Worm (Caenorhabditis elegans) whole organism, late embryonic: ENCODE data around the gene F59A6.13.

Experiments used
- C08G9.2 ChIP-seq: sonication (generic microtip); optimal IDR thresholded peaks from 2 replicates; lab custom pipeline; 2016; ENCODE audit warnings: mild to moderate bottlenecking, missing genetic modification characterization, moderate library complexity, missing compliant biosample characterization
- K02D7.2 ChIP-seq: sonication (generic microtip); optimal IDR thresholded peaks from 2 replicates; lab custom pipeline; 2017; ENCODE audit warnings: mild to moderate bottlenecking, missing genetic modification characterization, missing compliant biosample characterization
- K09A11.1 ChIP-seq: sonication (generic microtip); optimal IDR thresholded peaks from 2 replicates; lab custom pipeline; 2017; ENCODE audit warnings: antibody characterized with exemption, mild to moderate bottlenecking, missing genetic modification characterization, missing compliant biosample characterization; ENCODE audit not compliant: insufficient read depth
- T23F11.4 ChIP-seq: fragments of 200-800 bp; sonication (Bioruptor generic); optimal IDR thresholded peaks from 2 replicates; lab custom pipeline; 2018; ENCODE audit warnings: mild to moderate bottlenecking, missing genetic modification characterization, missing compliant biosample characterization
- Y22D7AL.16 ChIP-seq: sonication (generic microtip); optimal IDR thresholded peaks from 2 replicates; lab custom pipeline; 2016; ENCODE audit warnings: missing genetic modification characterization, missing compliant biosample characterization
- ceh-19 ChIP-seq: fragments of 200-800 bp; sonication (Bioruptor generic); optimal IDR thresholded peaks from 2 replicates; lab custom pipeline; 2018; ENCODE audit warnings: mild to moderate bottlenecking, missing genetic modification characterization, missing compliant biosample characterization
- ceh-22 ChIP-seq: sonication (generic microtip); optimal IDR thresholded peaks from 2 replicates; lab custom pipeline; 2017; ENCODE audit warnings: missing biosample characterization, missing genetic modification characterization
- ceh-31 ChIP-seq: sonication (generic microtip); optimal IDR thresholded peaks from 2 replicates; lab custom pipeline; 2016; ENCODE audit warnings: missing genetic modification characterization, missing compliant biosample characterization
- ceh-34 ChIP-seq: sonication (generic microtip); optimal IDR thresholded peaks from 2 replicates; lab custom pipeline; 2016; ENCODE audit warnings: mild to moderate bottlenecking, missing genetic modification characterization, missing compliant biosample characterization
- ceh-45 ChIP-seq: fragments of 200-800 bp; sonication (Bioruptor generic); IDR thresholded peaks from 2 replicates; pipeline ENCODE4 v1.3.6; 2022; ENCODE audit warnings: missing genetic modification reagents, missing genetic modification characterization, missing compliant biosample characterization
- che-1 ChIP-seq: sonication (generic microtip); optimal IDR thresholded peaks from 2 replicates; lab custom pipeline; 2016; ENCODE audit warnings: mild to moderate bottlenecking, missing genetic modification characterization, missing compliant biosample characterization
- dve-1 ChIP-seq: sonication (generic microtip); optimal IDR thresholded peaks from 2 replicates; lab custom pipeline; 2017; ENCODE audit warnings: antibody characterized with exemption, mild to moderate bottlenecking, missing genetic modification characterization, missing compliant biosample characterization
- elt-2 ChIP-seq: sonication (generic microtip); optimal IDR thresholded peaks from 2 replicates; lab custom pipeline; 2016; ENCODE audit warnings: missing genetic modification reagents, missing genetic modification characterization, missing compliant biosample characterization
- fax-1 ChIP-seq: sonication (generic microtip); optimal IDR thresholded peaks from 2 replicates; lab custom pipeline; 2016; ENCODE audit warnings: missing genotype, missing genetic modification characterization, missing compliant biosample characterization
- fkh-6 ChIP-seq: sonication (generic microtip); optimal IDR thresholded peaks from 2 replicates; lab custom pipeline; 2016; ENCODE audit warnings: missing genetic modification characterization, missing compliant biosample characterization
- gmeb-2 ChIP-seq: sonication (generic microtip); optimal IDR thresholded peaks from 2 replicates; lab custom pipeline; 2016; ENCODE audit warnings: missing genetic modification characterization, inconsistent platforms, missing compliant biosample characterization
- hlh-13 ChIP-seq: fragments of 200-800 bp; sonication (Bioruptor generic); optimal IDR thresholded peaks from 2 replicates; lab custom pipeline; 2018; ENCODE audit warnings: mild to moderate bottlenecking, missing genetic modification characterization, missing compliant biosample characterization
- hlh-30 ChIP-seq: sonication (generic microtip); optimal IDR thresholded peaks from 2 replicates; lab custom pipeline; 2017; ENCODE audit warnings: antibody characterized with exemption, missing genetic modification characterization, missing compliant biosample characterization; ENCODE audit not compliant: insufficient read depth
- madf-2 ChIP-seq: sonication (generic microtip); optimal IDR thresholded peaks from 2 replicates; lab custom pipeline; 2017; ENCODE audit warnings: missing genetic modification characterization, missing compliant biosample characterization
- mec-3 ChIP-seq: sonication (generic microtip); optimal IDR thresholded peaks from 2 replicates; lab custom pipeline; 2016; ENCODE audit warnings: borderline replicate concordance, missing genetic modification characterization, missing compliant biosample characterization
- nfya-1 ChIP-seq: sonication (generic microtip); optimal IDR thresholded peaks from 2 replicates; lab custom pipeline; 2017; ENCODE audit warnings: missing genetic modification characterization, mild to moderate bottlenecking, missing compliant biosample characterization, antibody characterized with exemption, moderate library complexity
- npax-4 ChIP-seq: sonication (generic microtip); optimal IDR thresholded peaks from 2 replicates; lab custom pipeline; 2016; ENCODE audit warnings: missing genetic modification characterization, missing compliant biosample characterization
- odd-2 ChIP-seq: sonication (generic microtip); optimal IDR thresholded peaks from 2 replicates; lab custom pipeline; 2017; ENCODE audit warnings: antibody characterized with exemption, mild to moderate bottlenecking, missing genetic modification characterization, missing compliant biosample characterization
- pag-3 ChIP-seq: sonication (generic microtip); optimal IDR thresholded peaks from 2 replicates; lab custom pipeline; 2016; ENCODE audit warnings: missing compliant biosample characterization, missing genetic modification characterization, borderline replicate concordance
- pat-9 ChIP-seq: fragments of 200-800 bp; sonication (Bioruptor generic); optimal IDR thresholded peaks from 2 replicates; lab custom pipeline; 2018; ENCODE audit warnings: mild to moderate bottlenecking, missing genetic modification characterization, moderate library complexity, missing compliant biosample characterization
- pax-1 ChIP-seq: fragments of 150-350 bp; optimal IDR thresholded peaks from 2 replicates; lab custom pipeline; 2014; ENCODE audit warnings: missing biosample characterization, missing genetic modification characterization
- pros-1 ChIP-seq: fragments of 150-350 bp; optimal IDR thresholded peaks from 2 replicates; lab custom pipeline; 2014; ENCODE audit warnings: missing biosample characterization, missing genetic modification reagents, missing genetic modification characterization
- ref-2 ChIP-seq: sonication (generic microtip); optimal IDR thresholded peaks from 2 replicates; lab custom pipeline; 2016; ENCODE audit warnings: missing genetic modification characterization, missing compliant biosample characterization
- sox-2 ChIP-seq: fragments of 200-800 bp; sonication (Bioruptor generic); IDR thresholded peaks from 2 replicates; pipeline ENCODE4 v1.3.6; 2022; ENCODE audit warnings: missing genetic modification reagents, missing genetic modification characterization, missing compliant biosample characterization
- tbx-2 ChIP-seq: sonication (generic microtip); optimal IDR thresholded peaks from 2 replicates; lab custom pipeline; 2016; ENCODE audit warnings: missing genetic modification characterization, missing compliant biosample characterization
- ttx-3 ChIP-seq: sonication (generic microtip); optimal IDR thresholded peaks from 2 replicates; lab custom pipeline; 2016; ENCODE audit warnings: missing genetic modification reagents, missing genetic modification characterization, missing compliant biosample characterization
- unc-42 ChIP-seq: sonication (generic microtip); optimal IDR thresholded peaks from 2 replicates; lab custom pipeline; 2016; ENCODE audit warnings: missing genotype, missing genetic modification characterization, missing compliant biosample characterization
- unc-86 ChIP-seq: sonication (generic microtip); optimal IDR thresholded peaks from 2 replicates; lab custom pipeline; 2016; ENCODE audit warnings: missing genetic modification characterization, missing compliant biosample characterization
- ztf-16 ChIP-seq: sonication (generic microtip); optimal IDR thresholded peaks from 2 replicates; lab custom pipeline; 2017; ENCODE audit warnings: missing genetic modification characterization, missing compliant biosample characterization

F59A6.13 gene

DNA sequence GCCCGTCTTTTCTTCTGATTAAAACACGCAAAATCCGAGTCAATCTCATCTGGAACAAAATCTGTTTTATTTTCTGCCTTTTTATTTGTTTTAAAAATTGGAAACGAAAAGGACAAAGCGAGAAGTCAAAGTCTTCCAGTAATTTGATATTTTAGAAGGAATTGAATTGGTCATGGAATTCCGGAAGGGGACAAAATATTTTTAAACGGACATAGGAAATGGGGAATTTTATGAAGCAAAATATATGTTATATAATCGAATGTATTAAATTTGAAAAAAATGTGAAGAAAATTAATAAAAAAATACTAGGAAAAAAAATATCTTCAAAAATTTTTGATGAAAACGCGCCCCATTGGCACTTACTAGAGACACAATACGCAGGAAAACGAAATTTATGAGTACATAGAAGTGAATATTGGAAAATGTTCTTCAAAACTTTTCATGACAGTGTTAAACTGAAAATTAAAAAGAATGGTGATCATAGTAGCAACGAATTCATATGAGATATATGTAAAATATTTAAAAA lies 18.1 kb downstream of the F59A6.13 start, which contains the start of gene F33G12.7:
Gene F33G12.7, minus strand, starts transcription at position 51 of the 526 bp plus-strand sequence.
- no peak for TF ChIP-seq ceh-34 (tag; lab: Kevin White, UChicago)
- no peak for TF ChIP-seq che-1 (tag; lab: Kevin White, UChicago)
- peak; percentile 62 for TF ChIP-seq elt-2

DNA sequence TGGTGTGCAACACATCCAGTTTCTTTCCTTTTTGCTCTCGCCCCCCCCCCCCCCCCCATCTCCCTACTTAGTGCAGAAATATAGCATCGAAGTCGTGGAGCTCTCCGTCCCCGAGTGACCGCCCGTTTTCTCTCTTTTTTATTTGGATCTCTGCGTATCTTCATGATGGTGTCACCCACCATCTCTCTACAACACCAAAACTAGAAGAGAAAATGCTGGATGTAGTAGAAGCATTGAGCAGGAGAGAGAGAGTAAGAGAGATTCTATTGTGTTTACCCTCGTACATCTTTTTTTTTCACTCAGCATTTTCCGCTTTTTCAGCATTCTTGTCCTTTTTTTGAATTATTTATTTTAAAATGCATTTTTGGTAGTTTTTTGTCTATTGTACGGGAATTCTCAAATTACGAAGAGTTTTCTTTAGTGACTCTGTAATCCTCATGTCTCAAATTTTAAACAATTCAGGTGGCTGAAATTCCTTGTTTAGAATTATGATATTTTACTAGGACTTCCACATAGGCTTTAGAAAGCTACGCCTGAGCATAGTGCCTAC lies 19.9 kb downstream of the F59A6.13 start:
- TF ChIP-seq T23F11.4 (GFP tag; lab: Kevin White, UChicago) (no peak), gmeb-2 (tag; lab: Kevin White, UChicago) (no peak), ceh-22 (tag; lab: Kevin White, UChicago) (no peak), pat-9 (tag; lab: Kevin White, UChicago) (no peak), npax-4 (tag; lab: Kevin White, UChicago) (no peak), pag-3 (tag; lab: Kevin White, UChicago) (no peak), tbx-2 (tag; lab: Kevin White, UChicago) (no peak), odd-2 (tag; lab: Kevin White, UChicago) (no peak), che-1 (tag; lab: Kevin White, UChicago) (no peak), K02D7.2 (no peak), fax-1 (tag; lab: Kevin White, UChicago) (no peak), K09A11.1 (no peak), madf-2 (no peak), ceh-45 (GFP tag; lab: Robert Waterston, UW) (no peak), fkh-6 (tag; lab: Kevin White, UChicago) (no peak), ceh-19 (no peak), mec-3 (no peak), pax-1 (tag; lab: Kevin White, UChicago) (no peak)

- TF ChIP-seq sox-2 (GFP tag; lab: Robert Waterston, UW) (no peak), ref-2 (tag; lab: Kevin White, UChicago) (no peak), unc-42 (tag; lab: Kevin White, UChicago) (peak; percentile 22), ceh-22 (tag; lab: Kevin White, UChicago) (no peak)
Observed at ce11 chrII:5046209-5047200, 23.9 kb downstream of the F59A6.13 start.

DNA sequence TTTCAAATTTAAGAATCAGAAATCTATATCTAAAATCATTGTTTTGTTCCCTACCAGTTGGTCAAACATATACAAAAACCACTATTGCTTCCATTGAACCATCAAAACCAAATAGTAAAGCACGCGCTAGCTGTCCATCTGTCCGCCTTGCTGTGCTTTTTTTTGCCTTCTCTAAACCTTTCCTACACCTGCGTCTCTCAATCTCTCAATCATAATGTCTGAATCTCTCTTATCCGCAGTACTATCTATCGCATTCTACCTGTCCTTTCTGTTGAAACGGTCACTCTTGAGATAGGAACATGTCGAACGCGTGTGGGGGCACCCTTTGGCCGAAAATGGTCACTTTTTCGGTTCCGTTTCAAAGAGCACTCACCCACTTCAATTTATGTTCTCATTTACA lies 24.7 kb downstream of the F59A6.13 start:
- TF ChIP-seq ztf-16 (no peak), nfya-1 (peak; percentile 24), elt-2 (peak; percentile 74)

DNA sequence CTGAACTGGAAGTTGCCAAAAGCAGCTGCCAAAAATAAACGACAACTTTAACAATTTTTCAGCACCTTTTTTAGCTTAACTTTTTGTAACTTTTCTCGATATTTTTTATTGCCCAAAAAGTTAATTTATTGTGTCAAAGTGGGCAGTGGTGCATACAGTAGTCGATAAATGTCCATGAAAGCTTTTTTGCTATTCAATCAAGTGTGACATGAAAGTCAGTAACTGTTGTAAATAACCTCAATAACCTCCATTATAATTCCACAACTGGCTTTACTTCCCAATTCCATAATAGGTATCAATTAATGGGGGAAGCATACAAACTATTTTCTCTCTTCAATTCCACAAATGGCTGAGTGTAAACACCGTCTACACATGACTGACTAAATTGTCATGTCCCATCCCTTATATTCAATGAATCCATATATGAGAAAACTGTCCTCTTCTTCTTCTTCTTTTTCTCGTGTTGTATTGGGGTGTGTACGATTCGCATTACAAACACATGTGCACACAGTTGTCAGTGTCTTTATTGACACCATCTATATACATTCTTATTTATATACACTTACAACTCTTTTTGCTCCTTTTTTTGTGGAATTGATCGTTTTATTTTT lies 25.7 kb downstream of the F59A6.13 start:
- peak; percentile 18 for TF ChIP-seq ceh-31
- TF ChIP-seq hlh-13 (GFP tag; lab: Kevin White, UChicago) = no peak

DNA sequence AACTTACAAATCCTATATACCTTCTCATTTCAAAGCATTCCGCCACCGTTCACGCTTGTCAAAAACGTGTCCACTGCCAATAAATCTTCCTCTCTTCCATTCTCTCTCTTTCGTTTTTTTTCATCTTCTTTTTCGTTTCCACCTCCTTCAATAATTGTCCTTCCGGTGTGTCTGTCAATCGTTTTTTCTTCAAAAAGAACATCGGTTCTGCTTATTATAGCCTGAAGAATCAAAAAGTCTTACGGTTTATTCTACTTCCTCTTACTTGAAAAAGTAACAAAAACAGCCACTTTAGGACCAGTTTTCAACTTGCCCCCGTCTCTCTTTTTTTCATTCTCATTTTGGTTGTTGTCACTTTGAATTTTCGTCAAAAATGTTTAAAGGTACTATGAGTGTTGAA lies 26.6 kb downstream of the F59A6.13 start:
- TF ChIP-seq hlh-30 (tag; lab: Kevin White, UChicago) (no peak), Y22D7AL.16 (no peak), ceh-31 (no peak), unc-86 (no peak), ttx-3 (no peak), ceh-19 (no peak), C08G9.2 (tag; lab: Kevin White, UChicago) (no peak), dve-1 (tag; lab: Kevin White, UChicago) (no peak), ref-2 (tag; lab: Kevin White, UChicago) (no peak), pros-1 (tag; lab: Kevin White, UChicago) (no peak), pag-3 (tag; lab: Kevin White, UChicago) (no peak)
